Fruit fly (Drosophila melanogaster): ENCODE results near the gene CG9281.

The CG9281 gene

DNA sequence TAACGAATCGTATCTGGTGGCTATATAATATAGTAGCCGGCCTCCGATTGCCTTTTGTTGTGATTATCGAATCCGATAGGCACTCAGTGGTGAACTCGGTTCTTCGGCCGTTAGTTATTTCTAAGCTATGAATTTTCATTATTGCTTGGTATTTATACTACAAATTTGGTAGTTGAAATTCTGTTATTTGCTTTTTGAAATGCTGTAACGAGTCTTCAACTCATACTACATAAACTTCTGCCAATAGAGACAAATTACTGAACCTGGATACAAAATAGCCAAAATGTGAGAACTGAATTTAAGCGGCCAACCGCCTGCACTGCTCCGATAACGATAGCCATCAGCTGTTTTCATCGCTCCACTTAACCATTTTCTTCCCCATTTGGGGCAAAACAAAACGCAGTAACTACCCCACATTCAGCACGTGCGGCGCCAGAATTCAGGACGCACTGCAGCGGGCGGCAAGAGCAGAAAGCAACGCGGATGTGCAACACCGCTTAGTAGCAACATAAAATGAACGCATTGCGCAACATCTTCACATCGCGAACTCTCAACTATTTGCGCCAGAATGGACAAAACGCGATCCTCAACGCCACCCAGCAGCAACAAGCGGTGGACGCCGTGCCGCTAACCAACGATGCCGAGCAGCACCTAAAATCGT lies 28.7 kb upstream of the CG9281 start, which contains the start of the genes CG11679 and CG8206 (continued):
- TF ChIP-seq CG8089 (GFP tag; optimal IDR thresholded peaks at IDR 0.05): no peak
- TF ChIP-seq CG33213 (GFP tag; optimal IDR thresholded peaks at IDR 0.05): no peak
- TF ChIP-seq BEAF-32 (GFP tag; optimal IDR thresholded peaks at IDR 0.05): peak; percentile 55
- TF ChIP-seq gem (tag; optimal IDR thresholded peaks at IDR 0.05): peak; percentile 53
- TF ChIP-seq inv (GFP tag; IDR thresholded peaks at IDR 0.05; ENCODE audit: partially characterized antibody): peak; percentile 36; the same call in 1 of the 2 replicates
- TF ChIP-seq zen (tag; optimal IDR thresholded peaks at IDR 0.05): no peak
- TF ChIP-seq CG6254 (GFP tag; optimal IDR thresholded peaks at IDR 0.05): no peak
- TF ChIP-seq Usf (GFP tag; optimal IDR thresholded peaks at IDR 0.05): no peak
- no peak for TF ChIP-seq sna (GFP tag; IDR thresholded peaks at IDR 0.05; ENCODE audit: partially characterized antibody)
- no peak for TF ChIP-seq Dbx (GFP tag; IDR thresholded peaks at IDR 0.05)
- peak; percentile 73 for TF ChIP-seq Dref (GFP tag; IDR thresholded peaks at IDR 0.05)
- peak; percentile 67 for TF ChIP-seq CG8944 (GFP tag; optimal IDR thresholded peaks at IDR 0.05)
- TF ChIP-seq HLH4C (GFP tag; IDR thresholded peaks at IDR 0.05; ENCODE audit: partially characterized antibody): peak; percentile 53; the same call in 2 of the 3 replicates
- TF ChIP-seq CG8359 (GFP tag; optimal IDR thresholded peaks at IDR 0.05; ENCODE audit: borderline replicate concordance): no peak
- TF ChIP-seq Fer1 (GFP tag; optimal IDR thresholded peaks at IDR 0.05): peak; percentile 36
- no peak for TF ChIP-seq ato (GFP tag; IDR thresholded peaks at IDR 0.05; ENCODE audit: partially characterized antibody)
- no peak for TF ChIP-seq CG11085 (GFP tag; IDR thresholded peaks at IDR 0.05)
- TF ChIP-seq Trl (optimal IDR thresholded peaks at IDR 0.05): no peak
- TF ChIP-seq Trl (GFP tag; optimal IDR thresholded peaks at IDR 0.05): peak; percentile 23
- TF ChIP-seq Hr78 (GFP tag; optimal IDR thresholded peaks at IDR 0.05): no peak
- no peak for TF ChIP-seq CG18599 (GFP tag; optimal IDR thresholded peaks at IDR 0.05)
- peak in 1 of 2 experiments; percentile 86 for TF ChIP-seq crp (GFP tag; optimal IDR thresholded peaks at IDR 0.05)
- TF ChIP-seq CG13287 (GFP tag; IDR thresholded peaks at IDR 0.05; ENCODE audit: partially characterized antibody): peak; percentile 45
- TF ChIP-seq tgo (GFP tag; IDR thresholded peaks at IDR 0.05): peak; percentile 45; the same call in 1 of the 3 replicates
- TF ChIP-seq Scr (GFP tag; IDR thresholded peaks at IDR 0.05; ENCODE audit: partially characterized antibody): peak; percentile 54
- no peak for TF ChIP-seq Drgx (GFP tag; IDR thresholded peaks at IDR 0.05)
- no peak for TF ChIP-seq CG6854 (GFP tag; optimal IDR thresholded peaks at IDR 0.05)
- no peak for TF ChIP-seq hth (optimal IDR thresholded peaks at IDR 0.05)
- TF ChIP-seq unc-4 (GFP tag; IDR thresholded peaks at IDR 0.05; ENCODE audit: partially characterized antibody): 0 out of 2 replicates have a peak, but pooled peaks have one; percentile 48
- no peak for TF ChIP-seq otp (GFP tag; IDR thresholded peaks at IDR 0.05)
- peak; percentile 41; the same call in 1 of the 2 replicates for TF ChIP-seq Xrp1 (GFP tag; IDR thresholded peaks at IDR 0.05)
- TF ChIP-seq Dek (tag; optimal IDR thresholded peaks at IDR 0.05): no peak
- TF ChIP-seq CG17612 (GFP tag; IDR thresholded peaks at IDR 0.05): no peak
- peak; percentile 32 for TF ChIP-seq dmrt11E (tag; optimal IDR thresholded peaks at IDR 0.05)
- peak; percentile 27 for TF ChIP-seq Dad (GFP tag; optimal IDR thresholded peaks at IDR 0.05)
- no peak for TF ChIP-seq kah (GFP tag; optimal IDR thresholded peaks at IDR 0.05)
- TF ChIP-seq zfh2 (GFP tag; optimal IDR thresholded peaks at IDR 0.05): peak; percentile 47
- no peak for TF ChIP-seq Tbp (GFP tag; optimal IDR thresholded peaks at IDR 0.05)
- TF ChIP-seq maf-S (GFP tag; optimal IDR thresholded peaks at IDR 0.05): no peak
- no peak for TF ChIP-seq CG17186 (GFP tag; optimal IDR thresholded peaks at IDR 0.05)
- no peak for TF ChIP-seq dimm (GFP tag; IDR thresholded peaks at IDR 0.05)
- TF ChIP-seq prd (optimal IDR thresholded peaks at IDR 0.05): no peak
- peak; percentile 47; the same call in 1 of the 3 replicates for TF ChIP-seq prd (GFP tag; IDR thresholded peaks at IDR 0.05)
- TF ChIP-seq scrt (GFP tag; optimal IDR thresholded peaks at IDR 0.05): peak; percentile 27
- 0 out of 2 replicates have a peak, but pooled peaks have one; percentile 8 for TF ChIP-seq CG6272 (GFP tag; IDR thresholded peaks at IDR 0.05)
- no peak for TF ChIP-seq Oli (tag; optimal IDR thresholded peaks at IDR 0.05)
- TF ChIP-seq CG13775 (GFP tag; optimal IDR thresholded peaks at IDR 0.05): peak; percentile 37
- TF ChIP-seq Opbp (GFP tag; IDR thresholded peaks at IDR 0.05; ENCODE audit: partially characterized antibody): no peak
- TF ChIP-seq gt (GFP tag; IDR thresholded peaks at IDR 0.05): no peak

Data from whole organism, embryonic.